Fruit fly (Drosophila melanogaster) S2 (cell line): Measurements from ENCODE around the gene CG34286.

ENCODE experiments used
- CG8478 ChIP-seq: fragments of >200 bp; optimal IDR thresholded peaks from 2 replicates; lab custom pipeline; 2018
- CTCF ChIP-seq, 2 experiments: fragments of >200 bp; optimal IDR thresholded peaks; 2 replicates each; lab custom pipeline; 2018

Gene CG34286

dm6 chr3R:19715827-19716226, at the start of gene CG34286:
TSS of gene CG34286 (minus strand) at chr3R:19715927.
- TF ChIP-seq CTCF (optimal IDR thresholded peaks at IDR 0.05; lab: Kevin White, UChicago), result no peak
- no peak for TF ChIP-seq CG8478 (lab: Kevin White, UChicago)

DNA sequence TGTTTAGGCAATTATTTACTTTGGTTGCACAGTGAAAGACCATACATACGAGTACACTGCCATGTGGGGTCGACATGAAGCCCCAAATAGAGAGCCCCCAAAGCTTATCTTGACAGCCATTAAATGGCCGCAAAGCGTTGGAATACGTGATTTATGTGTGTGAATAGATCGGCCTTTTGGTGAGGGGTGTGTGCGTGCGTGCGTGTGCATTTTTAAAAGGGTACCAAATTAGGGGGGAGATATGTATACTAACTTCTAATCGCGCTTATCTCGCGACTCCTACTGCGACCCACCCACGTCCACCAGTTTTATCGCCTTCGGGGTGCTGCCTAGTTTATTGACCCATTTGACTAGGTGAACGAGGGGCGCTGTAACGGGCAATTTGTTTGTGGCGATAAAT, 27.2 kb upstream of the CG34286 start:
- no peak for TF ChIP-seq CG8478 (lab: Kevin White, UChicago)
- TF ChIP-seq CTCF (optimal IDR thresholded peaks at IDR 0.05; lab: Kevin White, UChicago), result no peak

DNA sequence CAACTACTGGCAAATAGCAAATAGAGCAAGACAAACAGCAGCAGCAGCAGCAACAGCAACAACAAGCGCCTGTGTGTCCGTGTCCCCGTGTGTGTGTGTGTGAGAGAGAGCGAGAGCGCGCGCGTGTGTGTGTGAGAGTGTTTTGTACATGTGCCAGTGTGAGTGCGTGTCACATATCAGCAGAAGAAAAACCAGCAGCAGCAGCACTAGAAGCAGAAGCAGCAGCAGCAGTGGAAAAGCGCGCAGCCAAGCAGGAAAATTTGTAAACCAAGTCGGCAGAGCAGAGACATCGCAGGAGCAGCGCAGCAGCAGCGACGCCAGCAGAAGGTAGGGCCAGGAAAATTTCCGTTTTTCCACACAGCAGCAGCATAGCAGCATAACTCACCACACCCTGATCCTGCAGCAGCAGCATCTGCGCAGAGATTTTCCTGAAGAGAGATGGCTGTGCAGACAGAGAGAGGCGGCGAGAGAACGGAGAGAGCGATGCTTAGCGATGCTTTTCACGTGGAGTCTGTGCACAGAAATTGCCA, 15.3 kb upstream of the CG34286 start:
- no peak for TF ChIP-seq CG8478 (lab: Kevin White, UChicago)
- TF ChIP-seq CTCF (optimal IDR thresholded peaks at IDR 0.05; lab: Kevin White, UChicago), result no peak

DNA sequence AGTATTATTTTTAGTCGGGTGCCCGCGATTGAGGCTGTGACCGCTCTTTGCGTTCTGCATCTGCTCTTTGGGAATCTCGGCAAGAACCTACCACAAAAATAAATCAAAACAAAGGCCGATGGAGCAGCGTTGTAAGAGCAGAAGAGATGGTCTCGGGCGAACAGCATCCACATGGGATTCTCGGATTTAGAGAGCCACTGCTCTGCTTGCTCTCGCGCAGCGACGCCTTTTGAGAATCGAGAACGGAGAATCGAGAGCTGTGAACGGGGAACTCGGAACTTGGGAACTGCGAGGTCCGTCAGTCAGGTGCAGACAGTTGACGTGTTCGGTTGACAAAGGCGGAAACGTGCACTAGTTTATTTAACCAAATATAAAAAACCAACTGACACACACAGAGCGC, 14.7 kb upstream of the CG34286 start, which contains the start of gene GluClalpha:
TSS of gene GluClalpha (plus strand) at position 301 of the 400 bp plus-strand sequence.
- TF ChIP-seq CG8478 (lab: Kevin White, UChicago) (no peak), CTCF (optimal IDR thresholded peaks at IDR 0.05; lab: Kevin White, UChicago) (no peak)

DNA sequence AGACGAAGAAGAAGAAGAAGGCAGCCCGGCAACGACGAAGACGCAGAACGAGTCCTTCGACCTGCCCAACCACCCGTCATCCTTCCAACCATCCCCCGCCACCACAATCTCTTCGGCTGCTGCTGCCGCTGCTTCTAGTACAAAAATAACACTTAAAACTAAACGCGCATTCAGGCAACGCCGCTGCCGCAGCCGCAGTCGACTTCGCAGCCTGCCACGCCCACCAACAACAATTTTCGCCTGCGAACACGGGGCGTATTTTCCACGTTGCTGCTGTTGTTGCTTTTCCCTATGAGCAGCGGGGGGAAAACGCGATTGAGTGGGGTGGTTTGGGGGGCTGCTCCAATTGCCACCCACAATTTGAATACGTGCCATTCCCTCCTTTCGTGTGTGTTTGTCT, 12.1 kb upstream of the CG34286 start:
- TF ChIP-seq CTCF (optimal IDR thresholded peaks at IDR 0.05; lab: Kevin White, UChicago) (no peak), CG8478 (lab: Kevin White, UChicago) (no peak)

DNA sequence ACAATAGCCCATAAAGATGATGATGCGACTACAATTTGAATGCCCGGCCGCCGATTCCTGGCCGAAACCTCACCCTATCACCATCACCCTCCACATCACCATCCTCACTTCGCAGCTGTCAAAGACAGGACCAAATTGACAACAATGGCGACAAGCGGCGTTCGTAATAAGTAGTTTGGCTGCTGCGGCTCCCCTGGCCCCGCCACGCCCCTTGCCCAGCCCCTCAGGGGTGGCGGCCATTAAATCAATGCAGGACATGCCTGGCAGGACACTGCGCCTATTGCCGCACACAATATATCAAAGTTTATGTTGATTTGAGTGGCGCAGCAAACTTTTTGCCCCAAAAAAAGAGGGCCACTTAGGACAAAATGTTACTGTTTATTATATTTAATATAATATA, 9.9 kb upstream of the CG34286 start:
- TF ChIP-seq CTCF (optimal IDR thresholded peaks at IDR 0.05; lab: Kevin White, UChicago), result no peak
- no peak for TF ChIP-seq CG8478 (lab: Kevin White, UChicago)

dm6 chr3R:19703398-19703797, 12.3 kb downstream of the CG34286 start:
- no peak for TF ChIP-seq CTCF (optimal IDR thresholded peaks at IDR 0.05; lab: Kevin White, UChicago)
- TF ChIP-seq CG8478 (lab: Kevin White, UChicago), result no peak

DNA sequence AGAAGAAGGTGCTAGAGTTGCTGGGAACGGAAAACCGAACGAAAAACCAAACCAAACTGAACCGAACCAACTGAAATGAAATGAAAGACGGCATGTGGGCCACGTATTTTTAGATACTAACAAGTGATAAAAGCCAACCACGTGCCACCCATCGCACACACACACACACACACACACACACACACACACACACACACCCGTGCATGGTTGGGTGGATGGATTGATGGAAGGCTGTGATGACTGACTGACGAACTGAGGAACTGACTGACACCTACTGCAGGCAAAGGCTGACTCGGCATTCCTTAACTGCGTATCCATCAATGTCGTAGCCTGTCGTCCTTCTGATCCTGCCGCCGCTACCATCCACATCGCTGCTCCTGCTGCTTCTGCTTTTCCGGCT, 33.3 kb downstream of the CG34286 start:
- no peak for TF ChIP-seq CTCF (optimal IDR thresholded peaks at IDR 0.05; lab: Kevin White, UChicago)

- TF ChIP-seq CG8478 (lab: Kevin White, UChicago) (no peak), CTCF (optimal IDR thresholded peaks at IDR 0.05; lab: Kevin White, UChicago) (peak in 1 of 2 experiments; percentile 27)
Observed at dm6 chr3R:19679832-19680231, 35.9 kb downstream of the CG34286 start.

DNA sequence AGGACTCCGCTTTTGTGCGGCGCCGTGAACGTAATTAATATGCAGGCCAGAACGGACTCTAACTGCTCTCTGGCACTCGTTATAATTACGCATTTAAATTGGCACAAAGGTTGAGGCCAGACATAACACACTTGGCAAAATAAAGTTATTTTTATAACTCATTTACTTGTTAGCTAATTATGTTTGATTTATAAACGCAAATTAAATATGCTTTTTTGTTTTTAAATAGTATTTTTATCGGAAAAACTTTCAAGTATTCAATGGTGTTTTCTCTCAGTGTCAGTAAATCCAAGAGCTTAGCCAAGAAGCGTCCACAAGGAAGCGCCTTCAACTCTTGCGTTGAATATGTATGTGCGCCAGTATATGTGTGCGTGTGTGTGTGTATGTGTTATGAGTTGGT, 42.8 kb downstream of the CG34286 start:
- no peak for TF ChIP-seq CG8478 (lab: Kevin White, UChicago)
- no peak for TF ChIP-seq CTCF (optimal IDR thresholded peaks at IDR 0.05; lab: Kevin White, UChicago)

- no peak for TF ChIP-seq CG8478 (lab: Kevin White, UChicago)
Observed at dm6 chr3R:19672136-19672535, 43.6 kb downstream of the CG34286 start.

DNA sequence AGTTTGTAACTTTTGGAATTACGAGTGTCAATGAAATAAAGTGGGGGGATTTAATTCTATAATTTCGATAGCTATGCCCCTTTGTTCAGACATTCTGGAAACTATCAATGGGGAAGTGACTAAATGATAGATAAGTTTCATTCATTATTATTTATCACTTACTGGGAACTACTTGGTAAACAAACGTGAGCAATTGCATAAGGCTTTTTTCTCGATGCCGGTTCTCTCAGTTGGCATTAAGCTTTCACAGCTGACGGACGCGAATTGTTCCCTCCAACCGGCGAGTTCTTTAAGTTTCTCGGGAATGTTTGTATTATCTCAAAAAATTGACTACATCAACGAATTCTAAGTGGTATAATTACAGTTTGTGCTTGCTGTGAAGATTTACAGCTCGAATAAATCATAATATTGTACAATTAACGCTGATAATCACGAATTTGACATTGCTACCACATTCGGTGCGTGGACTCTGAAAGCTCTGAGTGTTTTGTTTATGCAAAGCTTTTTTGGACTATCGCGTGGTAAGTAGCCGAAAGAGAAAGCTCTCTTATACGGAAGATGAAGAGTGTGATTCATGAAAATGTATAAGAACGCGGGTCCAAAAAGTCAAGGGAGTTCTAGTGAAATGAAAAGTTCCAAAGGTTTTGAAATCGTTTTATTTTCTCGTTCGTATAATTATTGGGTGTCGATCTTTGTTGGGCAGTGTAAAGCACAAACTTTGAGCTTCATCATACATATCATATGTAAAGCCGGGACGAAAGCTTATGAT, 44.3 kb downstream of the CG34286 start, which contains the start of gene Naam:
TSS of gene Naam (plus strand) at position 228 of the 769 bp plus-strand sequence.
- no peak for TF ChIP-seq CG8478 (lab: Kevin White, UChicago)
- TF ChIP-seq CTCF (optimal IDR thresholded peaks at IDR 0.05; lab: Kevin White, UChicago), result no peak
